Fruit fly (Drosophila melanogaster): Measurements from ENCODE around the gene ttk.
A peak's percentile ranks its signal among the peaks of the same experiment; 100 is the strongest.

The ttk gene

DNA sequence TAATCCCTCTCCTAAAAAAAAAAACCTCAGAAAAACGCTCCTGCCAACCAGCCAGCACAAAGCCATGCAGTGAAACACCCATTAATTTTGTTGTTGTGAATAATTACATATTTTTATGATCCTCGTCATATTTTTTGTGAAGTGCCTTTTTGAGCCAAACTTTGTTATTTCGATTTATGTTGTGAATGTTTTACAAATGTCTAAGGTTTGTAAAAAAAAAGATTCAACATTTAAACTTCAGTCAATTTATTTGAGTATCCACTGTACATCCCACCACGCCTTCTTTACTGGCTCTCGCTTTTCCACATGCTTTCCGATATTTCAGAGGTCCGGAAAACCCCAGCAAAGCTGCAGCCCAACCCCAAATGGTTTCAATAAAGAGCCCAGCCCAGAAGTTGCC is 10.5 kb downstream of the ttk start:
- TF ChIP-seq CG14655 (GFP tag; optimal IDR thresholded peaks at IDR 0.05) (peak; percentile 38), CG9948 (tag; optimal IDR thresholded peaks at IDR 0.05) (peak; percentile 3), rn (GFP tag; IDR thresholded peaks at IDR 0.05) (no peak), EcR (GFP tag; optimal IDR thresholded peaks at IDR 0.05) (no peak), Pif1B (GFP tag; optimal IDR thresholded peaks at IDR 0.05) (no peak), CG15710 (tag; optimal IDR thresholded peaks at IDR 0.05) (no peak)

DNA sequence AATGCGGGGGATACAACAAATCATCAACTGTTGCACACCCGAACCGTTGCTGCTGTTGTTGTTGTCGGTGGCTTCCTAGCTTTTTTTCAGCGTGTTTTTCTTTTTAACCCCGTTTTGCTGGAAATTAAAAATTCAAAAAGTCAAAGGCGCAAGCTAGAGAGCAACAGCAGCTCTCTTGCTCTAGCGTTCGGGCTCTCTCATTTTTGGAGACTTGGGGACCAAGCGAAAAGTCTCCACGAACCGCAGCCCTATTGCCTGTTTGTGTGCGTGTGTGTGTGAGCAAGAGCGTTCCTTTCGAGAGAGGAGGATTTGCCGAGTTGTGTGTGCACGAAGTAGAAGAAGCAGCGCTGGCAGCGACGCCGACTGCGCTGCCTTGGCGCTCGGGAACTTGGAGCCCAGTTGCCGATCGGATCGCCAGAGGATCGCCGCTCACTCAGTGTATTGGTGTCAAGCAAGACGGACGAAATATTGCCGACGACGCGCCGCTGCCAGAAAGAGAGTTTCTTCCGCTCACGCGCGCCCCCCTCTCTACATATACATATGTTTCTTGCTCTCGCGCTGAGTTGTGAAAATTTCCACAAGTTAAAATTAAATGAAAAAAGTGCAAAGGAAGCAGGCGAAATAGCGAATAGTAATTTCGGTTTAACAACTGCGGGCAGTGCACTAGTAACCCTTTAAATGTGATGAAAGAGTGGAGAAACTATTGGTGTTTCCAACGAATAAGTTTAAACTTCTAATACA is 11.1 kb downstream of the ttk start:
- peak; percentile 10 for TF ChIP-seq CG8159 (tag; optimal IDR thresholded peaks at IDR 0.05)
- no peak for TF ChIP-seq CG34367 (tag; optimal IDR thresholded peaks at IDR 0.05)
- TF ChIP-seq fd96Ca (GFP tag; IDR thresholded peaks at IDR 0.05) = peak; percentile 63; the same call in 1 of the 3 replicates
- no peak for TF ChIP-seq Pif1A (GFP tag; optimal IDR thresholded peaks at IDR 0.05)
- peak; percentile 13 for TF ChIP-seq CG9948 (tag; optimal IDR thresholded peaks at IDR 0.05)
- TF ChIP-seq CG4496 (GFP tag; IDR thresholded peaks at IDR 0.05) = peak; percentile 79
- TF ChIP-seq CG12605 (GFP tag; IDR thresholded peaks at IDR 0.05) = peak; percentile 40
- peak; percentile 81 for TF ChIP-seq EcR (GFP tag; optimal IDR thresholded peaks at IDR 0.05)
- TF ChIP-seq CG8301 (tag; optimal IDR thresholded peaks at IDR 0.05) = no peak
- TF ChIP-seq CG32121 (GFP tag; IDR thresholded peaks at IDR 0.05) = peak; percentile 39
- peak; percentile 52; the same call in 1 of the 2 replicates for TF ChIP-seq Ets98B (GFP tag; IDR thresholded peaks at IDR 0.05)
- no peak for TF ChIP-seq D1 (tag; optimal IDR thresholded peaks at IDR 0.05)
- TF ChIP-seq CG15710 (tag; optimal IDR thresholded peaks at IDR 0.05) = no peak
- TF ChIP-seq CG10348 (GFP tag; IDR thresholded peaks at IDR 0.05) = no peak
- TF ChIP-seq rn (GFP tag; IDR thresholded peaks at IDR 0.05) = no peak
- no peak for TF ChIP-seq CG14655 (GFP tag; optimal IDR thresholded peaks at IDR 0.05)
- peak; percentile 34 for TF ChIP-seq Snoo (tag; optimal IDR thresholded peaks at IDR 0.05)
- no peak for TF ChIP-seq gl (tag; optimal IDR thresholded peaks at IDR 0.05)
- TF ChIP-seq Pif1B (GFP tag; optimal IDR thresholded peaks at IDR 0.05) = no peak
- TF ChIP-seq CG17806 (tag; optimal IDR thresholded peaks at IDR 0.05) = no peak
- TF ChIP-seq CG13204 (GFP tag; optimal IDR thresholded peaks at IDR 0.05) = peak; percentile 64

DNA sequence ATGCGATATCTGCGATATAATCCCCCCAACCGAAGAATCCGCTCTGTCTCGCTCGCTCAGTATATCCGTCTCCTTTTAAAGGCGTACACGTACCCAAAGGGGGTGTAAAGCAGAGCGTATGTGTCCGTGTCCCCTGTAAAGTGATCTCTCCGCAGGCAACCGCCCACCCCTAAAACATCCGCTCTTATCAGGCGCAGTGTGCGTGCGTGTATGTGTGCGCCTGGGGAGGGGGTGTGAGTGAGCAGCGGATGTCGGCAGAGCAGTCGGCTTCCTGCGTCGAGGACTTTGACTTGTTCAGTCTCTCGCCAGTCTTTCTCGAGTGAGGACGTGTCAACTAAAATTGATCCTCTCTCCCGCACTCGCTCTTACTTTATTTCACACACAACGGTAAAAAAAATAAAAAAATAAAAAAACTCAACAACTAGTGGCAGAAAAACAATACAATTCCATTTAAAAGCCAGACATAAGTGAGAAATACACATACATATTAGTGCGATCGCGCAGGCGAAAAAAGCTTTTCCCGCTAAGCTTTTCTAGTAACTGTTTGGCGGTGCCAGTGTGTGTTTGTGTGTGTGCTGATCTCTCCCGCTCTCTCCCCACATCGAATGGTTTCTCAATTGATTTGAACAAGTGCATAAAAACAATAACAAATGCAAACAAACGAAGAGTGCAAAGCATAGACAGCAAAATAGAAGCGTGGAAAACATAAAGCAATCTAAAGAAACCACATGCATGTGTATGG is 12.0 kb downstream of the ttk start:
- peak; percentile 79 for TF ChIP-seq EcR (GFP tag; optimal IDR thresholded peaks at IDR 0.05)
- peak; percentile 90 for TF ChIP-seq CG13204 (GFP tag; optimal IDR thresholded peaks at IDR 0.05)
- no peak for TF ChIP-seq D1 (tag; optimal IDR thresholded peaks at IDR 0.05)
- TF ChIP-seq CG4496 (GFP tag; IDR thresholded peaks at IDR 0.05) = peak; percentile 83
- peak; percentile 63 for TF ChIP-seq fd96Ca (GFP tag; IDR thresholded peaks at IDR 0.05)
- no peak for TF ChIP-seq CG14655 (GFP tag; optimal IDR thresholded peaks at IDR 0.05)
- TF ChIP-seq CG15710 (tag; optimal IDR thresholded peaks at IDR 0.05) = peak; percentile 29
- peak; percentile 17 for TF ChIP-seq Pif1B (GFP tag; optimal IDR thresholded peaks at IDR 0.05)
- no peak for TF ChIP-seq CG10348 (GFP tag; IDR thresholded peaks at IDR 0.05)
- no peak for TF ChIP-seq Pif1A (GFP tag; optimal IDR thresholded peaks at IDR 0.05)
- peak; percentile 25; the same call in 1 of the 2 replicates for TF ChIP-seq CG32121 (GFP tag; IDR thresholded peaks at IDR 0.05)
- no peak for TF ChIP-seq rn (GFP tag; IDR thresholded peaks at IDR 0.05)
- no peak for TF ChIP-seq CG8301 (tag; optimal IDR thresholded peaks at IDR 0.05)
- TF ChIP-seq Ets98B (GFP tag; IDR thresholded peaks at IDR 0.05) = peak; percentile 50; the same call in 1 of the 2 replicates
- peak; percentile 81 for TF ChIP-seq gl (tag; optimal IDR thresholded peaks at IDR 0.05)
- peak; percentile 62; the same call in 1 of the 2 replicates for TF ChIP-seq CG12605 (GFP tag; IDR thresholded peaks at IDR 0.05)
- TF ChIP-seq CG8159 (tag; optimal IDR thresholded peaks at IDR 0.05) = peak; percentile 6
- peak; percentile 26 for TF ChIP-seq Snoo (tag; optimal IDR thresholded peaks at IDR 0.05)
- TF ChIP-seq CG34367 (tag; optimal IDR thresholded peaks at IDR 0.05) = peak; percentile 42

DNA sequence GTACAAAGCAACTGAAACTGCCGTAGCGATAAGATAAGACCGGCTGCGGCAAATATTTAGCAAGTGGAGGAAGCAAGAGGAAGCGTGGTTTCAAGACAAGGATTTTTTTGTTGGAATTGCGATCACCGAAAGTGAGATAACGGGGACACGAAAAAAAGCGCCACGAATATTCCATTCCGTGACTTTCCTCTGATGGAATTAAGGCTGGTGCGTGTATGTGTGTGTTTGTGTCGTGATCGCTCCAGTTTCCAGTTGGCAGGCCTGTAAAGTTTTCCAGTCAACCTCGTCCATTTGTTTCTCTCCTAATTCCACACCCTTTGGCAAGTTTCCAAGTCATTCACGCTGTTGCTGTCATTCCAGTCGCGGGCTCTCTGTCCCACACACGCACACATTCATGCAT is 12.6 kb downstream of the ttk start:
- TF ChIP-seq Pif1B (GFP tag; optimal IDR thresholded peaks at IDR 0.05) (no peak), rn (GFP tag; IDR thresholded peaks at IDR 0.05) (no peak), fd96Ca (GFP tag; IDR thresholded peaks at IDR 0.05) (no peak), CG15710 (tag; optimal IDR thresholded peaks at IDR 0.05) (no peak), Snoo (tag; optimal IDR thresholded peaks at IDR 0.05) (no peak), CG17806 (tag; optimal IDR thresholded peaks at IDR 0.05) (no peak), CG9948 (tag; optimal IDR thresholded peaks at IDR 0.05) (no peak)

DNA sequence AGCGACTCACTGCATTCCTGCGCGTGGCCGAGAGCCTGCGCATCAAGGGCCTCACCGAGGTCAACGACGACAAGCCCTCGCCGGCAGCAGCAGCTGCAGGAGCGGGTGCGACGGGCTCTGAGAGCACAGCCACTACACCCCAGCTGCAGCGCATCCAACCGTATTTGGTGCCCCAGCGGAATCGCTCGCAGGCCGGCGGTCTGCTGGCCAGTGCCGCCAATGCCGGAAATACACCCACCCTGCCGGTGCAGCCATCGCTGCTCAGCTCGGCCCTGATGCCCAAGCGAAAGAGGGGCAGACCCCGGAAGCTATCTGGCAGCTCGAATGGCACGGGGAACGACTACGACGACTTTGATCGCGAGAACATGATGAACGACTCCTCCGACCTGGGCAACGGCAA is 14.1 kb downstream of the ttk start:
- no peak for TF ChIP-seq CG12605 (GFP tag; IDR thresholded peaks at IDR 0.05)

DNA sequence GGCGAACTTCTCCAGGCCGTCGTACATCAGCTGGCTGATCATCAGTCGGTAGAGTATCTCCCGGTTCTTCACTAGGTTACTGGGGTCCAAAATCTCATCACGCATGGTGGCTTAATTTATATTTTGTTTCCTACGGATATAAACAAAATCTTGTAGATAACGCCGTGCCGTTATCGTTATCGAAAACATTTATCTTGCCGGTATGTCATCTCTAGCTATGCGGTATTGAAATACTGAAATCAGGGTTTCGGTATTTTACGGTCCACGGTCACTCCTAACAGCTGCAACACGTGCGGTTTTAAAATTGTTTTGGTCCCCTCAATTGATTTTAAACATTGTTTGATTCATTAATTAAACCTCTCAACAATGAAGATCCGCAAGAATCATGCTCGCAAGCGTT is 23.1 kb downstream of the ttk start, which contains the start of the genes CstF50 and CG11563:
TSS of gene CstF50 (minus strand) at position 188 of the 400 bp plus-strand sequence.
TSS of gene CG11563 (plus strand) at position 260 of the 400 bp plus-strand sequence.
- TF ChIP-seq CG13204 (GFP tag; optimal IDR thresholded peaks at IDR 0.05) (no peak), Snoo (tag; optimal IDR thresholded peaks at IDR 0.05) (no peak), CG8301 (tag; optimal IDR thresholded peaks at IDR 0.05) (no peak), fd96Ca (GFP tag; IDR thresholded peaks at IDR 0.05) (no peak), CG12605 (GFP tag; IDR thresholded peaks at IDR 0.05) (no peak), gl (tag; optimal IDR thresholded peaks at IDR 0.05) (no peak), CG10348 (GFP tag; IDR thresholded peaks at IDR 0.05) (no peak), CG14655 (GFP tag; optimal IDR thresholded peaks at IDR 0.05) (no peak), CG4496 (GFP tag; IDR thresholded peaks at IDR 0.05) (no peak), rn (GFP tag; IDR thresholded peaks at IDR 0.05) (no peak), CG32121 (GFP tag; IDR thresholded peaks at IDR 0.05) (no peak), CG9948 (tag; optimal IDR thresholded peaks at IDR 0.05) (no peak), CG15710 (tag; optimal IDR thresholded peaks at IDR 0.05) (no peak), CG34367 (tag; optimal IDR thresholded peaks at IDR 0.05) (no peak), Pif1A (GFP tag; optimal IDR thresholded peaks at IDR 0.05) (no peak), Pif1B (GFP tag; optimal IDR thresholded peaks at IDR 0.05) (no peak), CG8159 (tag; optimal IDR thresholded peaks at IDR 0.05) (no peak), Ets98B (GFP tag; IDR thresholded peaks at IDR 0.05) (no peak), CG17806 (tag; optimal IDR thresholded peaks at IDR 0.05) (no peak), EcR (GFP tag; optimal IDR thresholded peaks at IDR 0.05) (no peak)
